Fruit fly (Drosophila melanogaster): ENCODE data around the gene CG10254.

Gene CG10254

DNA sequence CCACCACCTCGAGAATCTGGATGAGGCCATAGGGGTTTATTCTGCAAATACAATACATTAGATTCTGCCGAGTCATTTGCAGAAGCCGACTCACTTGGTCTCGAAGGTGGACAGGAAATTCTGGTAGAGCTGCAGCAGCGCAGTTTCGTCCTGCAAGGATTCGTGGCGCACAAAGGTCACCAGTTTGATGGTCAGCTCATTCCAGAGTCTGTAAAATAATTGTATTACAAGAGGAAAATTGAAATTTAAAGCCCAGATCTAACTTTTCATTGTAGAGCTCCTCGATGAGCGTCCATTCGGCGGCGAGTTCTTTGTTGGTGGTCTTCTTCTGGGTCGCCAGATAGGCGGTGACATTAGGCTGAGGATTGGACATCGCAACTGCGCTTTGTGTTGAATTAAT lies 37.8 kb upstream of the CG10254 start:
- no peak for TF ChIP-seq Eip75B (GFP tag; optimal IDR thresholded peaks at IDR 0.05)
- TF ChIP-seq CG3919 (GFP tag; optimal IDR thresholded peaks at IDR 0.05): no peak
- TF ChIP-seq Hr38 (GFP tag; optimal IDR thresholded peaks at IDR 0.05): no peak

dm6 chr3R:23730472-23730801 lies 35.7 kb upstream of the CG10254 start:
- TF ChIP-seq svp (GFP tag): peak; percentile 74
- no peak for TF ChIP-seq Eip75B (GFP tag; optimal IDR thresholded peaks at IDR 0.05)

DNA sequence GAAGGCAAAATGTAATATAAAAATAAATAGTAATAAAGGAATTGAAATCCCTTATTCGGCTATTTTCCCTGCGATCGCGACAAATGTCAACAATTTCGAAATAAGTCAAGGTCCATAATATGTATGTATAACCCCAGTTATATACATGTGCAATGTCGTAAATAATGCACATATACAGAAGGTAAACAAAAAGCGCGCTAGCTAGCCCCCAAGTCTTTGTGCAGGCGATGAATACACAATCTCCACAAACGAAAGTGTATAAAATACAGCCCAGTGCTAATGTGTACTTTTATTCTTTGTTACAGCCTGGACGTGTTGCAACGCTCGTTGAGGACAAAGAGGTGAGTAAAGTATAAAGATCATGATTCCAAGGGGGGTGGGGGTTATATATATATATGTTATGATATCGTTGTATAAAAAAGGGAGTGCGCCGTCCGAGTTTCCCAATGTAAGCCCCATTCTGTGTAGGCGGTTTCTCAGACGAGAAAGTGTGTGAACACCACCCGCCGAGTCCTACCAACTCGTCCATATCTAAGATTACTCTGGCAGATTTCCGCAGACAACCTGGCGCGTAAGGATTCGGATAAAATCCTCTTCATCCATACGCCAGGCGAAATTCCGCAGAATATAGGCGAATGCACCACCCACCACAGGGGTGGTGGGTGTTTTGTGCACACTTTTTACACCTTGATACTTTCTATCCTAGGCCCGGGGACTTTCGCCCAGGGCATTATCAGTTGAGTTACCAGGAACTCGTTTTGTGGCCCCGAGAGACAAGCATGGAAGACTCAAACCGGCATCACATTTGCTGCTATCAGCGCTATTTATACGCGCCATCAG lies 35.1 kb upstream of the CG10254 start:
- no peak for TF ChIP-seq Hr4 (GFP tag; optimal IDR thresholded peaks at IDR 0.05)
- no peak for TF ChIP-seq Hr39 (GFP tag; optimal IDR thresholded peaks at IDR 0.05)
- TF ChIP-seq dsx (GFP tag; optimal IDR thresholded peaks at IDR 0.05; ENCODE audit: poor library complexity, severe bottlenecking): peak; percentile 52
- TF ChIP-seq vri (GFP tag; optimal IDR thresholded peaks at IDR 0.05): peak; percentile 59
- TF ChIP-seq CG6792 (GFP tag; optimal IDR thresholded peaks at IDR 0.05): no peak
- TF ChIP-seq CG11294 (GFP tag; IDR thresholded peaks at IDR 0.05): no peak
- TF ChIP-seq CG7368 (GFP tag; optimal IDR thresholded peaks at IDR 0.05): no peak
- TF ChIP-seq Lpt (GFP tag; optimal IDR thresholded peaks at IDR 0.05): peak; percentile 26
- no peak for TF ChIP-seq acj6 (GFP tag; optimal IDR thresholded peaks at IDR 0.05)
- TF ChIP-seq fd59A (GFP tag; optimal IDR thresholded peaks at IDR 0.05): no peak
- TF ChIP-seq CG10631 (GFP tag; optimal IDR thresholded peaks at IDR 0.05): no peak
- no peak for TF ChIP-seq Ets21C (GFP tag; optimal IDR thresholded peaks at IDR 0.05)
- TF ChIP-seq eg (GFP tag; IDR thresholded peaks at IDR 0.05): no peak; the same call in 2 of the 3 replicates
- peak; percentile 72 for TF ChIP-seq Blimp-1 (GFP tag; optimal IDR thresholded peaks at IDR 0.05)
- no peak for TF ChIP-seq dac (GFP tag; optimal IDR thresholded peaks at IDR 0.05)
- TF ChIP-seq CG32006 (GFP tag; optimal IDR thresholded peaks at IDR 0.05): peak; percentile 22
- no peak for TF ChIP-seq CG10669 (GFP tag; optimal IDR thresholded peaks at IDR 0.05)
- TF ChIP-seq CG3032 (tag; optimal IDR thresholded peaks at IDR 0.05): no peak
- TF ChIP-seq CG9139 (GFP tag; optimal IDR thresholded peaks at IDR 0.05): peak; percentile 38
- peak; percentile 25 for TF ChIP-seq CG3919 (GFP tag; optimal IDR thresholded peaks at IDR 0.05)
- no peak for TF ChIP-seq Sox15 (GFP tag; optimal IDR thresholded peaks at IDR 0.05)
- TF ChIP-seq Met (GFP tag; optimal IDR thresholded peaks at IDR 0.05): no peak
- TF ChIP-seq CG8119 (GFP tag; IDR thresholded peaks at IDR 0.05): peak; percentile 37; the same call in 2 of the 3 replicates
- peak; percentile 61 for TF ChIP-seq Eip93F (GFP tag; optimal IDR thresholded peaks at IDR 0.05)
- TF ChIP-seq CG1621 (tag; optimal IDR thresholded peaks at IDR 0.05): peak; percentile 91
- peak; percentile 15 for TF ChIP-seq spab (GFP tag; optimal IDR thresholded peaks at IDR 0.05)
- peak; percentile 38 for TF ChIP-seq net (GFP tag; optimal IDR thresholded peaks at IDR 0.05)
- no peak for TF ChIP-seq fd85E (GFP tag; optimal IDR thresholded peaks at IDR 0.05)
- peak; percentile 42; the same call in 1 of the 2 replicates for TF ChIP-seq CG15336 (GFP tag; IDR thresholded peaks at IDR 0.05)
- no peak for TF ChIP-seq CG11902 (GFP tag; optimal IDR thresholded peaks at IDR 0.05)
- TF ChIP-seq achi (GFP tag; optimal IDR thresholded peaks at IDR 0.05): no peak
- peak; percentile 63 for TF ChIP-seq CG6808 (GFP tag; optimal IDR thresholded peaks at IDR 0.05)
- TF ChIP-seq CG34406 (GFP tag; optimal IDR thresholded peaks at IDR 0.05): no peak
- TF ChIP-seq Gug (GFP tag; IDR thresholded peaks at IDR 0.05): no peak
- peak; percentile 16 for TF ChIP-seq fkh (GFP tag; optimal IDR thresholded peaks at IDR 0.05)
- peak; percentile 14 for TF ChIP-seq esn (GFP tag; optimal IDR thresholded peaks at IDR 0.05)
- TF ChIP-seq CG8632 (GFP tag; optimal IDR thresholded peaks at IDR 0.05): no peak
- TF ChIP-seq salr (GFP tag; optimal IDR thresholded peaks at IDR 0.05): no peak
- peak; percentile 59 to 67 for TF ChIP-seq ss (GFP tag; optimal IDR thresholded peaks at IDR 0.05)
- peak; percentile 95 for TF ChIP-seq Sox14 (GFP tag; optimal IDR thresholded peaks at IDR 0.05)
- TF ChIP-seq CG11762 (GFP tag; optimal IDR thresholded peaks at IDR 0.05; ENCODE audit: insufficient read depth): no peak
- no peak for TF ChIP-seq Ets96B (tag; optimal IDR thresholded peaks at IDR 0.05)
- TF ChIP-seq CG8319 (GFP tag; optimal IDR thresholded peaks at IDR 0.05): no peak

Measured in whole organism, prepupa.